Worm (Caenorhabditis elegans): ENCODE measurements around the gene mec-15.

Gene mec-15

ce11 chrII:10200759-10201158, 38.7 kb downstream of the mec-15 start, which contains the start of gene arv-1 (continued):
- TF ChIP-seq unc-98 (GFP tag; IDR thresholded peaks at IDR 0.05) (no peak; the same call in 1 of the 2 replicates), blmp-1 (tag; optimal IDR thresholded peaks at IDR 0.05) (peak; percentile 63), aha-1 (tag; optimal IDR thresholded peaks at IDR 0.05) (no peak), lin-13 (GFP tag; optimal IDR thresholded peaks at IDR 0.05) (no peak), nhr-76 (tag; optimal IDR thresholded peaks at IDR 0.05) (no peak), snu-23 (GFP tag; optimal IDR thresholded peaks at IDR 0.05) (peak; percentile 70), unc-62 (GFP tag; optimal IDR thresholded peaks at IDR 0.05) (no peak), elt-2 (tag; optimal IDR thresholded peaks at IDR 0.05) (peak; percentile 27), lsy-2 (tag; optimal IDR thresholded peaks at IDR 0.05) (peak; percentile 82 to 83), nhr-85 (tag) (peak; percentile 67), mdl-1 (tag; optimal IDR thresholded peaks at IDR 0.05) (no peak), aly-2 (tag; optimal IDR thresholded peaks at IDR 0.05) (no peak), rnt-1 (tag; optimal IDR thresholded peaks at IDR 0.05) (peak; percentile 92), pag-3 (tag; optimal IDR thresholded peaks at IDR 0.05; ENCODE audit: borderline replicate concordance, insufficient read depth) (no peak), tbx-2 (tag; optimal IDR thresholded peaks at IDR 0.05) (peak; percentile 75), unc-130 (tag; optimal IDR thresholded peaks at IDR 0.05) (peak; percentile 66), hlh-4 (tag; optimal IDR thresholded peaks at IDR 0.05) (no peak), hpl-2 (GFP tag; optimal IDR thresholded peaks at IDR 0.05) (no peak), nhr-237 (tag; optimal IDR thresholded peaks at IDR 0.05) (no peak), ceh-88 (GFP tag; IDR thresholded peaks at IDR 0.05) (no peak; the same call in 1 of the 2 replicates), ces-1 (GFP tag; optimal IDR thresholded peaks at IDR 0.05) (no peak), fos-1 (tag; optimal IDR thresholded peaks at IDR 0.05) (no peak), pax-3 (tag; optimal IDR thresholded peaks at IDR 0.05) (peak; percentile 72), snpc-4 (tag; optimal IDR thresholded peaks at IDR 0.05) (no peak), sup-37 (GFP tag; optimal IDR thresholded peaks at IDR 0.05) (no peak), alr-1 (tag; optimal IDR thresholded peaks at IDR 0.05; ENCODE audit: borderline replicate concordance) (no peak), egl-13 (tag; optimal IDR thresholded peaks at IDR 0.05) (peak; percentile 74), nhr-77 (tag; optimal IDR thresholded peaks at IDR 0.05) (no peak), jun-1 (tag; optimal IDR thresholded peaks at IDR 0.05) (no peak), egl-27 (tag; optimal IDR thresholded peaks at IDR 0.05) (no peak), F16B12.6 (tag; optimal IDR thresholded peaks at IDR 0.05) (peak; percentile 31), nhr-11 (tag; optimal IDR thresholded peaks at IDR 0.05) (peak; percentile 27)

- TF ChIP-seq hpl-2 (GFP tag; optimal IDR thresholded peaks at IDR 0.05): no peak
- TF ChIP-seq ceh-90 (tag; optimal IDR thresholded peaks at IDR 0.05): no peak
- no peak for TF ChIP-seq lir-3 (tag; optimal IDR thresholded peaks at IDR 0.05; ENCODE audit: poor library complexity)
- TF ChIP-seq mef-2 (tag; optimal IDR thresholded peaks at IDR 0.05): no peak
- no peak for TF ChIP-seq ceh-8 (GFP tag; optimal IDR thresholded peaks at IDR 0.05)
- TF ChIP-seq nhr-76 (tag; optimal IDR thresholded peaks at IDR 0.05): no peak
- no peak for TF ChIP-seq skn-1 (tag; optimal IDR thresholded peaks at IDR 0.05)
- TF ChIP-seq F16B12.6 (tag; optimal IDR thresholded peaks at IDR 0.05): no peak
- no peak for TF ChIP-seq efl-1 (optimal IDR thresholded peaks at IDR 0.05)
- TF ChIP-seq efl-1 (GFP tag; optimal IDR thresholded peaks at IDR 0.05 in 1 of 2): no peak
- TF ChIP-seq C16A3.4 (tag; optimal IDR thresholded peaks at IDR 0.05): no peak
- no peak for TF ChIP-seq ztf-11 (tag; optimal IDR thresholded peaks at IDR 0.05)
- no peak for TF ChIP-seq lin-35 (GFP tag; optimal IDR thresholded peaks at IDR 0.05)
- TF ChIP-seq fos-1 (tag; optimal IDR thresholded peaks at IDR 0.05): no peak
Observed at ce11 chrII:10199906-10200305, 39.6 kb downstream of the mec-15 start, which contains the start of gene R05H5.4. TSS of gene R05H5.4 (minus strand) at chrII:10200006.

DNA sequence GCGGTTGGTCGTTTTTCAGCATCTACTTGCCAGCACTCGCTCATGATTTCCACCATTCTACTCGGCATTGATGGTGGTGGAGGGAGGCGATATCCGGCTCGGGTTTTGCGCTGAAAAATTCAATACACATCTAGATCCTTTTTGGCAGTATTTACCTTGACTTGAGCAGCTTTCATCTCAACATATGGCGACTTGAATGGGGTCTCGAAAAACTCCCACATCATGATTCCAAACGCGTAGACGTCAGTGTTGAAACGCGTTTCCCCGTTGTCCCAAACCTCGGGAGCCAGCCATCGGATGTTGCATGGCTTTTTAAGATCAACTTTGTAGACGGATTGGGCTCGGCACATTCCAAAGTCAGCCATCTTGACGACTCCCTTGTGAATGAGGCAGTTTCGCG, 41.0 kb downstream of the mec-15 start:
- TF ChIP-seq lir-3 (tag; optimal IDR thresholded peaks at IDR 0.05; ENCODE audit: poor library complexity) (no peak), ama-1 (optimal IDR thresholded peaks at IDR 0.05) (no peak), nhr-85 (tag) (no peak), nhr-71 (tag; optimal IDR thresholded peaks at IDR 0.05) (no peak), elt-2 (tag; optimal IDR thresholded peaks at IDR 0.05) (no peak), lin-13 (GFP tag; optimal IDR thresholded peaks at IDR 0.05) (no peak), C34B4.2 (tag; optimal IDR thresholded peaks at IDR 0.05) (no peak), fkh-8 (tag; optimal IDR thresholded peaks at IDR 0.05) (no peak)
